Fruit fly (Drosophila melanogaster): ENCODE data around the gene CG6938.

DNA sequence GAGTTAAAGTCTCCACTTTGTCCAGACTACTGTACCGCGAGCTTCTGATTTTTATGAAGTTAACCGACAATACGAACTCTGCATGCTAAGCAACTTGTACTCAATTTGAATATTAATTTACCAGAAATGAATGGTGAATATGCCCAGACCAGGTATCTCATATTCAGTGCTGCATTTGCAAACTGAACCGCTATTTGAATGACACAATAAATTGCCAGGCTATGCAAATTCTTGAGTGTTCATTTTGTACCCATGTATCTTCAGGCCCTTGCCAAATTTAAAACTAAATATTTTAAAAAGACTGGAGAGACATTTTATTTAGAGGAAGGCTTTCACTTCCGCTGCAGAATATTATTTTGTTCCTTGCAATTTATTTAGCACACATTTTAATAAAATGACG is 43.2 kb downstream of the CG6938 start:
- TF ChIP-seq CG8478 (optimal IDR thresholded peaks at IDR 0.05): no peak
- no peak for TF ChIP-seq CTCF (optimal IDR thresholded peaks at IDR 0.05)
